Worm (Caenorhabditis elegans) whole organism, L4/young adult: ENCODE results near the gene col-165.

Experiments
- W03F9.2 ChIP-seq: fragments of 150-350 bp; optimal IDR thresholded peaks from 2 replicates; lab custom pipeline; 2014; ENCODE audit warnings: missing biosample characterization, missing genetic modification characterization
- dao-5 ChIP-seq: sonication (generic microtip); optimal IDR thresholded peaks from 2 replicates; lab custom pipeline; 2016; ENCODE audit warnings: missing genotype, missing genetic modification characterization, moderate library complexity, missing compliant biosample characterization
- him-1 ChIP-seq: sonication (generic microtip); optimal IDR thresholded peaks from 2 replicates; lab custom pipeline; 2016; ENCODE audit warnings: missing genotype, missing genetic modification reagents, missing genetic modification characterization, missing compliant biosample characterization

DNA sequence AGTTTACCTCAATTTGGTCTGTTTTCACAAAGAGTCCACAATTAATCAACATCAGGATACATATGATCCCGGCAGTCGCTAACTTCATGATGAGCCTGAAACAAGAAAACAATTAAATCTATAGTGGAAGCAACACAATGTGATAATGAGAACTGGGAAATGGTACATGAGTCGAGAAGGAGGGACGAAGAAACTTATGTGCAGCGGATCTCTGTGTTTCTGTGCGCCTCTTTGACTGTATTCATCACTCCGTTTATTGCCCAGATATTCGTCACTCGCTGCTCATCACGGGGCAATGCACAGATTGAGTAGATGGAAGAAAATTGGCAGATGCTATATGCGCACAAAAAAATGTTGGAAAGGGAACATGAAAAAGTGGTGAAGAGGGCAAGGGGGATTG is 12.8 kb downstream of the col-165 start, which contains the start of gene R160.3:
- no peak for TF ChIP-seq him-1 (tag; lab: Kevin White, UChicago)
- TF ChIP-seq dao-5 = no peak
- TF ChIP-seq W03F9.2 (tag; lab: Kevin White, UChicago) = no peak
